Worm (Caenorhabditis elegans) whole organism, L2 larva: ENCODE data around the gene gpd-2.

Source experiments
- F13H6.1 ChIP-seq: sonication (generic microtip); optimal IDR thresholded peaks from 2 replicates; lab custom pipeline; 2016; ENCODE audit warnings: missing genetic modification characterization, missing compliant biosample characterization
- Y55F3AM.14 ChIP-seq: fragments of 200-800 bp; sonication (Bioruptor generic); optimal IDR thresholded peaks from 2 replicates; lab custom pipeline; 2018; ENCODE audit warnings: mild to moderate bottlenecking, missing genetic modification characterization, missing compliant biosample characterization
- alr-1 ChIP-seq: fragments of 150-350 bp; optimal IDR thresholded peaks from 2 replicates; lab custom pipeline; 2014; ENCODE audit warnings: missing biosample characterization, missing genetic modification characterization
- aly-2 ChIP-seq: fragments of 150-350 bp; optimal IDR thresholded peaks from 2 replicates; lab custom pipeline; 2014; ENCODE audit warnings: missing biosample characterization, missing genetic modification characterization
- ama-1 ChIP-seq: fragments of 150-350 bp; optimal IDR thresholded peaks from 2 replicates; lab custom pipeline; 2018; ENCODE audit warnings: inconsistent platforms
- blmp-1 ChIP-seq: sonication (generic microtip); optimal IDR thresholded peaks from 2 replicates; lab custom pipeline; 2017; ENCODE audit warnings: missing genetic modification characterization, mild to moderate bottlenecking, missing compliant biosample characterization, antibody characterized with exemption, moderate library complexity; ENCODE audit not compliant: insufficient read depth
- ceh-16 ChIP-seq: fragments of 150-350 bp; optimal IDR thresholded peaks from 2 replicates; lab custom pipeline; 2014; ENCODE audit warnings: missing biosample characterization, missing genetic modification characterization
- ceh-82 ChIP-seq: fragments of 150-350 bp; optimal IDR thresholded peaks from 2 replicates; lab custom pipeline; 2014; ENCODE audit warnings: missing biosample characterization, missing genetic modification characterization
- crh-2 ChIP-seq: sonication (generic microtip); optimal IDR thresholded peaks from 2 replicates; lab custom pipeline; 2017; ENCODE audit warnings: missing biosample characterization, missing genetic modification characterization
- dmd-4 ChIP-seq: sonication (generic microtip); optimal IDR thresholded peaks from 2 replicates; lab custom pipeline; 2017; ENCODE audit warnings: missing biosample characterization, missing genetic modification characterization
- egl-27 ChIP-seq: sonication (generic microtip); optimal IDR thresholded peaks from 3 replicates; lab custom pipeline; 2017; ENCODE audit warnings: missing biosample characterization, missing genetic modification reagents, missing genetic modification characterization
- elt-3 ChIP-seq: sonication (generic microtip); optimal IDR thresholded peaks from 2 replicates; lab custom pipeline; 2017; ENCODE audit warnings: missing biosample characterization, missing genetic modification characterization
- fos-1 ChIP-seq: fragments of 150-350 bp; optimal IDR thresholded peaks from 2 replicates; lab custom pipeline; 2014; ENCODE audit warnings: missing biosample characterization, missing genetic modification characterization
- gmeb-1 ChIP-seq: fragments of 150-350 bp; optimal IDR thresholded peaks from 2 replicates; lab custom pipeline; 2014; ENCODE audit warnings: missing biosample characterization, missing genetic modification characterization
- lin-11 ChIP-seq: fragments of 150-350 bp; sonication (generic microtip); optimal IDR thresholded peaks from 2 replicates; lab custom pipeline; 2014; ENCODE audit warnings: missing biosample characterization, missing genetic modification characterization, inconsistent platforms, mixed read lengths
- lin-13 ChIP-seq: fragments of 150-350 bp; optimal IDR thresholded peaks from 2 replicates; lab custom pipeline; 2014; ENCODE audit warnings: missing biosample characterization, missing genetic modification reagents, missing genetic modification characterization
- lin-39 ChIP-seq: fragments of 150-350 bp; optimal IDR thresholded peaks from 2 replicates; lab custom pipeline; 2014; ENCODE audit warnings: missing biosample characterization, missing genetic modification reagents, missing genetic modification characterization
- lsy-2 ChIP-seq, 2 experiments: fragments of 150-350 bp in 1 of 2; sonication (generic microtip) in 1 of 2; optimal IDR thresholded peaks; 2 replicates each; lab custom pipeline; 2014 to 2017; ENCODE audit warnings: missing biosample characterization in 2 of 2, missing genetic modification characterization in 2 of 2
- mbf-1 ChIP-seq: sonication (generic microtip); optimal IDR thresholded peaks from 2 replicates; lab custom pipeline; 2017; ENCODE audit warnings: missing biosample characterization, missing genetic modification characterization
- mdl-1 ChIP-seq, 2 experiments: fragments of 150-350 bp in 1 of 2; sonication (generic microtip) in 1 of 2; optimal IDR thresholded peaks; 2 replicates each; lab custom pipeline; 2017; ENCODE audit warnings: missing biosample characterization in 2 of 2, missing genetic modification characterization in 2 of 2
- nhr-10 ChIP-seq: sonication (generic microtip); optimal IDR thresholded peaks from 2 replicates; lab custom pipeline; 2017; ENCODE audit warnings: missing biosample characterization, missing genetic modification characterization
- nhr-11 ChIP-seq: fragments of 150-350 bp; optimal IDR thresholded peaks from 2 replicates; lab custom pipeline; 2014; ENCODE audit warnings: missing biosample characterization, missing genetic modification characterization
- nhr-12 ChIP-seq: fragments of 150-350 bp; optimal IDR thresholded peaks from 2 replicates; lab custom pipeline; 2014; ENCODE audit warnings: missing biosample characterization, missing genetic modification characterization
- nhr-129 ChIP-seq: fragments of 150-350 bp; optimal IDR thresholded peaks from 2 replicates; lab custom pipeline; 2014; ENCODE audit warnings: missing biosample characterization, missing genetic modification characterization
- nhr-21 ChIP-seq: fragments of 150-350 bp; optimal IDR thresholded peaks from 2 replicates; lab custom pipeline; 2014; ENCODE audit warnings: missing biosample characterization, missing genetic modification characterization
- nhr-237 ChIP-seq: fragments of 150-350 bp; optimal IDR thresholded peaks from 2 replicates; lab custom pipeline; 2014; ENCODE audit warnings: missing biosample characterization, missing genetic modification characterization
- nhr-25 ChIP-seq: fragments of 150-350 bp; sonication (generic microtip); optimal IDR thresholded peaks from 3 replicates; lab custom pipeline; 2014; ENCODE audit warnings: missing biosample characterization, missing genetic modification characterization
- nhr-6 ChIP-seq: fragments of 150-350 bp; optimal IDR thresholded peaks from 2 replicates; lab custom pipeline; 2014; ENCODE audit warnings: missing biosample characterization, missing genetic modification characterization
- peb-1 ChIP-seq: fragments of 150-350 bp; optimal IDR thresholded peaks from 2 replicates; lab custom pipeline; 2014; ENCODE audit warnings: missing biosample characterization, missing genetic modification characterization
- sem-4 ChIP-seq: fragments of 150-350 bp; optimal IDR thresholded peaks from 2 replicates; lab custom pipeline; 2014; ENCODE audit warnings: missing biosample characterization, missing genetic modification reagents, missing genetic modification characterization
- sma-3 ChIP-seq: sonication (generic microtip); optimal IDR thresholded peaks from 2 replicates; lab custom pipeline; 2016; ENCODE audit warnings: missing genetic modification reagents, missing genetic modification characterization, missing compliant biosample characterization
- sma-9 ChIP-seq, 2 experiments: fragments of 150-350 bp in 1 of 2; sonication (generic microtip) in 1 of 2; optimal IDR thresholded peaks; 2 replicates each; lab custom pipeline; 2014 to 2016; ENCODE audit warnings: missing genetic modification characterization in 2 of 2, mild to moderate bottlenecking in 1 of 2, missing biosample characterization in 1 of 2, missing compliant biosample characterization in 1 of 2, missing genetic modification reagents in 1 of 2, moderate library complexity in 1 of 2
- snpc-4 ChIP-seq: fragments of 150-350 bp; optimal IDR thresholded peaks from 2 replicates; lab custom pipeline; 2014; ENCODE audit warnings: missing biosample characterization, missing genetic modification characterization
- unc-39 ChIP-seq: fragments of 150-350 bp; optimal IDR thresholded peaks from 2 replicates; lab custom pipeline; 2014; ENCODE audit warnings: missing biosample characterization, missing genetic modification characterization
- unc-55 ChIP-seq: fragments of 150-350 bp; sonication (generic microtip); optimal IDR thresholded peaks from 3 replicates; lab custom pipeline; 2014; ENCODE audit warnings: missing biosample characterization, missing genetic modification reagents, missing genetic modification characterization
- zag-1 ChIP-seq: fragments of 150-350 bp; optimal IDR thresholded peaks from 2 replicates; lab custom pipeline; 2014; ENCODE audit warnings: missing biosample characterization, missing genetic modification characterization
- ztf-1 ChIP-seq: fragments of 200-800 bp; sonication (Bioruptor generic); conservative IDR thresholded peaks from 2 replicates; pipeline ENCODE4 v1.3.6; 2022; ENCODE audit warnings: missing genetic modification characterization, missing compliant biosample characterization
- ztf-11 ChIP-seq: sonication (generic microtip); optimal IDR thresholded peaks from 2 replicates; lab custom pipeline; 2017; ENCODE audit warnings: missing biosample characterization, missing genetic modification characterization
- ztf-4 ChIP-seq: fragments of 150-350 bp; optimal IDR thresholded peaks from 2 replicates; lab custom pipeline; 2014; ENCODE audit warnings: missing biosample characterization, missing genetic modification characterization

The gpd-2 gene

ce11 chrX:3145265-3145664 lies 30.8 kb upstream of the gpd-2 start, which contains the start of gene C15C7.4:
TSS of gene C15C7.4 (plus strand) at chrX:3145565.
- TF ChIP-seq ceh-16, result no peak
- no peak for TF ChIP-seq unc-39 (tag; lab: Kevin White, UChicago)
- TF ChIP-seq mdl-1 (tag; optimal IDR thresholded peaks at IDR 0.05; lab: Kevin White, UChicago), result no peak
- no peak for TF ChIP-seq lin-13 (GFP tag; lab: Kevin White, UChicago)
- no peak for TF ChIP-seq ceh-82 (tag; lab: Kevin White, UChicago)
- TF ChIP-seq nhr-11 (tag; lab: Kevin White, UChicago), result no peak
- no peak for TF ChIP-seq nhr-6 (tag; lab: Kevin White, UChicago)
- no peak for TF ChIP-seq nhr-237 (tag; lab: Kevin White, UChicago)
- TF ChIP-seq crh-2 (tag; lab: Kevin White, UChicago), result no peak
- TF ChIP-seq elt-3 (tag; lab: Kevin White, UChicago), result no peak
- no peak for TF ChIP-seq lin-11 (tag; lab: Kevin White, UChicago)
- TF ChIP-seq alr-1, result no peak

ce11 chrX:3141704-3142103 lies 27.2 kb upstream of the gpd-2 start:
- no peak for TF ChIP-seq Y55F3AM.14
- TF ChIP-seq sma-9 (GFP tag; optimal IDR thresholded peaks at IDR 0.05; lab: Kevin White, UChicago), result peak; percentile 19
- TF ChIP-seq sma-9 (tag; optimal IDR thresholded peaks at IDR 0.05; lab: Kevin White, UChicago), result no peak
- no peak for TF ChIP-seq F13H6.1 (tag; lab: Kevin White, UChicago)
- TF ChIP-seq nhr-6 (tag; lab: Kevin White, UChicago), result no peak
- no peak for TF ChIP-seq alr-1
- TF ChIP-seq gmeb-1 (tag; lab: Kevin White, UChicago), result no peak
- TF ChIP-seq lin-11 (tag; lab: Kevin White, UChicago), result no peak
- peak; percentile 20 for TF ChIP-seq fos-1
- TF ChIP-seq unc-39 (tag; lab: Kevin White, UChicago), result no peak
- no peak for TF ChIP-seq ztf-4 (tag; lab: Kevin White, UChicago)
- TF ChIP-seq mdl-1 (tag; optimal IDR thresholded peaks at IDR 0.05; lab: Kevin White, UChicago), result no peak

- TF ChIP-seq zag-1 (tag; lab: Kevin White, UChicago), result no peak
- no peak for TF ChIP-seq Y55F3AM.14
- no peak for TF ChIP-seq peb-1 (tag; lab: Kevin White, UChicago)
- TF ChIP-seq lin-39 (tag; lab: Kevin White, UChicago), result no peak
- no peak for TF ChIP-seq nhr-129 (tag; lab: Kevin White, UChicago)
- no peak for TF ChIP-seq nhr-21
- no peak for TF ChIP-seq egl-27 (tag; lab: Kevin White, UChicago)
- no peak for TF ChIP-seq nhr-12
- no peak for TF ChIP-seq lin-11 (tag; lab: Kevin White, UChicago)
- no peak for TF ChIP-seq nhr-10 (tag; lab: Kevin White, UChicago)
- no peak for TF ChIP-seq ceh-16
- no peak for TF ChIP-seq sma-3 (GFP tag; lab: Kevin White, UChicago)
- no peak for TF ChIP-seq mdl-1 (tag; optimal IDR thresholded peaks at IDR 0.05; lab: Kevin White, UChicago)
- no peak for TF ChIP-seq alr-1
- TF ChIP-seq nhr-6 (tag; lab: Kevin White, UChicago), result no peak
- no peak for TF ChIP-seq dmd-4 (tag; lab: Kevin White, UChicago)
- TF ChIP-seq mbf-1, result no peak
- no peak for TF ChIP-seq ceh-82 (tag; lab: Kevin White, UChicago)
Measured at ce11 chrX:3139516-3140301, 25.2 kb upstream of the gpd-2 start.

ce11 chrX:3135186-3135585 lies 20.7 kb upstream of the gpd-2 start, which contains the start of gene K10B3.1:
TSS of gene K10B3.1 (plus strand) at chrX:3135486.
- TF ChIP-seq ama-1 (lab: Kevin White, UChicago), result no peak
- TF ChIP-seq nhr-21, result peak; percentile 10
- TF ChIP-seq, all 48 proteins: peak for 1

- TF ChIP-seq snpc-4 (tag; lab: Kevin White, UChicago), result peak; percentile 82
- peak; percentile 56 for TF ChIP-seq gmeb-1 (tag; lab: Kevin White, UChicago)
- TF ChIP-seq nhr-129 (tag; lab: Kevin White, UChicago), result peak; percentile 98
- peak; percentile 92 for TF ChIP-seq sma-3 (GFP tag; lab: Kevin White, UChicago)
- TF ChIP-seq lin-39 (tag; lab: Kevin White, UChicago), result peak; percentile 71
- peak; percentile 9 for TF ChIP-seq ztf-11 (tag; lab: Kevin White, UChicago)
- TF ChIP-seq ceh-82 (tag; lab: Kevin White, UChicago), result peak; percentile 55
- TF ChIP-seq sem-4 (tag; lab: Kevin White, UChicago), result peak; percentile 92
- peak; percentile 67 to 87 for TF ChIP-seq mdl-1 (tag; optimal IDR thresholded peaks at IDR 0.05; lab: Kevin White, UChicago)
- peak; percentile 21 for TF ChIP-seq nhr-237 (tag; lab: Kevin White, UChicago)
- TF ChIP-seq blmp-1 (tag; lab: Kevin White, UChicago), result peak; percentile 90
- no peak for TF ChIP-seq ztf-1 (GFP tag; lab: Robert Waterston, UW)
- TF ChIP-seq aly-2 (tag; lab: Kevin White, UChicago), result no peak
- peak; percentile 92 for TF ChIP-seq unc-39 (tag; lab: Kevin White, UChicago)
- TF ChIP-seq fos-1, result peak; percentile 97
- TF ChIP-seq unc-55 (GFP tag; lab: Kevin White, UChicago), result peak; percentile 98
- no peak for TF ChIP-seq nhr-12
- peak; percentile 10 for TF ChIP-seq ama-1 (lab: Kevin White, UChicago)
- peak; percentile 44 for TF ChIP-seq peb-1 (tag; lab: Kevin White, UChicago)
- peak; percentile 78 to 88 for TF ChIP-seq lsy-2 (tag; optimal IDR thresholded peaks at IDR 0.05; lab: Kevin White, UChicago)
- TF ChIP-seq nhr-10 (tag; lab: Kevin White, UChicago), result no peak
- peak; percentile 77 for TF ChIP-seq ceh-16
- peak; percentile 87 for TF ChIP-seq ztf-4 (tag; lab: Kevin White, UChicago)
- TF ChIP-seq nhr-25, result peak; percentile 93
- TF ChIP-seq nhr-6 (tag; lab: Kevin White, UChicago), result peak; percentile 91
- peak; percentile 96 for TF ChIP-seq crh-2 (tag; lab: Kevin White, UChicago)
Measured at ce11 chrX:3127626-3128142, 13.2 kb upstream of the gpd-2 start.
